Worm (Caenorhabditis elegans) whole organism, L3 larva: ENCODE data around the gene F55C5.17.

Source experiments
- ceh-82 ChIP-seq: fragments of 150-350 bp; optimal IDR thresholded peaks from 2 replicates; lab custom pipeline; 2014; ENCODE audit warnings: missing biosample characterization, missing genetic modification characterization
- fos-1 ChIP-seq: fragments of 150-350 bp; optimal IDR thresholded peaks from 2 replicates; lab custom pipeline; 2014; ENCODE audit warnings: missing biosample characterization, missing genetic modification characterization
- jun-1 ChIP-seq: fragments of 150-350 bp; optimal IDR thresholded peaks from 2 replicates; lab custom pipeline; 2014; ENCODE audit warnings: missing biosample characterization, missing genetic modification reagents, missing genetic modification characterization
- mml-1 ChIP-seq: fragments of 150-350 bp; sonication (generic microtip); optimal IDR thresholded peaks from 3 replicates; lab custom pipeline; 2014; ENCODE audit warnings: missing biosample characterization, missing genetic modification characterization
- nhr-11 ChIP-seq: fragments of 150-350 bp; optimal IDR thresholded peaks from 2 replicates; lab custom pipeline; 2014; ENCODE audit warnings: missing biosample characterization, missing genetic modification characterization
- nhr-23 ChIP-seq: fragments of 150-350 bp; optimal IDR thresholded peaks from 2 replicates; lab custom pipeline; 2014; ENCODE audit warnings: missing biosample characterization, missing genetic modification reagents, missing genetic modification characterization
- nhr-237 ChIP-seq: fragments of 150-350 bp; optimal IDR thresholded peaks from 2 replicates; lab custom pipeline; 2014; ENCODE audit warnings: missing biosample characterization, missing genetic modification characterization
- nhr-28 ChIP-seq: fragments of 150-350 bp; optimal IDR thresholded peaks from 2 replicates; lab custom pipeline; 2014; ENCODE audit warnings: missing biosample characterization, missing genetic modification characterization

DNA sequence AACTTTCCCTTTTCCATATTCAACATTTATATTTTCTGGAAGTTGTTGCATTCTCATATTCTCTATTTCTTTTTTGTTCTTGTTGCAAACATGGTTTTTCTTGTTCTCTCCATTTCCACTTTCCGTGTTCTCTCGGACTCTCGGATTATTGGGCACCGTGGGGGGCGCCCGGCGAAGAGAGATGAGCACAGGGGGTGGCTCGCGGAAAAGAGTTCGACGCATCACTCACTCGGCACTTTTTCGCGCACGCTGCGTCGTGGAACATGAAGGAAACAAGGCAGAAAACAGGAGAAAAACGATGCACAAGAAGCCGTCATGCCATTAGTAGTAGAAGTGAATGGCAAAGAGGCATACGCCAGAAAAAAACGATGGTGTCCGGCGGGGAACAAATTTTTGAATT, 24.3 kb downstream of the F55C5.17 start:
- TF ChIP-seq nhr-11 (no peak), nhr-23 (tag; lab: Kevin White, UChicago) (no peak), nhr-237 (tag; lab: Kevin White, UChicago) (no peak), fos-1 (tag; lab: Kevin White, UChicago) (no peak), mml-1 (tag; lab: Kevin White, UChicago) (no peak), jun-1 (tag; lab: Kevin White, UChicago) (no peak), nhr-28 (no peak), ceh-82 (tag; lab: Kevin White, UChicago) (no peak)
